Fruit fly (Drosophila melanogaster): ENCODE measurements around the gene CG8924.

CG8924 gene

DNA sequence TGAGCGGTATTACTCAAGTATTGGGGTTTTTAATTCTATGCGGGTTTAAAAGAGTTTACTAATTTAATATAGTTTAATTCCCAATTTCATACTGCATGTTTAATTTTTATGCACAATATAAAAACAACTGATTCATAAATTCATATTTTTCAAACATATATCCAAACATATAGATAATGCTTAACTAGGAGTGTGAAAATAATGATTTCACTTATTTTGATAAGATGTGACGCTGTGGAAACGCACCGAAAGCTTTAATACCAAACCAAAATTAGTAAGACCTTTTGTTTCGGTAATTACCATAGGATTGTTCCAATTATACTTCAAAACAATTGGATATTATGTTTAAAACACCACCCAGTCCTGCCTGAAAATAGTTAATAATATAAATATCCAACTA lies 42.6 kb downstream of the CG8924 start, which contains the start of gene Slc25A46a (continued):
- TF ChIP-seq CG4424 (GFP tag; optimal IDR thresholded peaks at IDR 0.05): no peak
- TF ChIP-seq CG1233 (GFP tag; optimal IDR thresholded peaks at IDR 0.05): no peak
- no peak for TF ChIP-seq Myb (GFP tag; optimal IDR thresholded peaks at IDR 0.05)
- TF ChIP-seq lola (GFP tag; optimal IDR thresholded peaks at IDR 0.05): peak in 1 of 3 experiments; percentile 59
- TF ChIP-seq vvl (GFP tag; IDR thresholded peaks at IDR 0.05): peak; percentile 13; the same call in 1 of the 2 replicates
- peak; percentile 33 for TF ChIP-seq CG9797 (GFP tag; optimal IDR thresholded peaks at IDR 0.05)
- peak; percentile 12 for TF ChIP-seq CG8290 (GFP tag; optimal IDR thresholded peaks at IDR 0.05)
- no peak for TF ChIP-seq CG8290 (tag; optimal IDR thresholded peaks at IDR 0.05)
- TF ChIP-seq dimm (GFP tag; IDR thresholded peaks at IDR 0.05): no peak
- TF ChIP-seq CG12391 (tag; optimal IDR thresholded peaks at IDR 0.05): peak; percentile 37
- no peak for TF ChIP-seq CG6175 (GFP tag; IDR thresholded peaks at IDR 0.05)
- TF ChIP-seq phol (tag; optimal IDR thresholded peaks at IDR 0.05): peak; percentile 37
- no peak for TF ChIP-seq Spps (tag; optimal IDR thresholded peaks at IDR 0.05)
- TF ChIP-seq CG4617 (GFP tag; optimal IDR thresholded peaks at IDR 0.05; ENCODE audit: borderline replicate concordance): peak; percentile 29
- peak; percentile 11 for TF ChIP-seq CG2120 (GFP tag; optimal IDR thresholded peaks at IDR 0.05)
- TF ChIP-seq YL-1 (GFP tag; optimal IDR thresholded peaks at IDR 0.05): no peak
- no peak for TF ChIP-seq prd (optimal IDR thresholded peaks at IDR 0.05)
- TF ChIP-seq prd (GFP tag; IDR thresholded peaks at IDR 0.05): 0 out of 3 replicates have a peak, but pooled peaks have one; percentile 26
- TF ChIP-seq gfzf (GFP tag; optimal IDR thresholded peaks at IDR 0.05): peak; percentile 64
- TF ChIP-seq sens-2 (GFP tag; IDR thresholded peaks at IDR 0.05): no peak
- no peak for TF ChIP-seq gcm (GFP tag; optimal IDR thresholded peaks at IDR 0.05)
- TF ChIP-seq CG3407 (GFP tag; optimal IDR thresholded peaks at IDR 0.05): no peak
- TF ChIP-seq CoRest (tag; optimal IDR thresholded peaks at IDR 0.05): peak; percentile 20
- no peak for TF ChIP-seq so (GFP tag; IDR thresholded peaks at IDR 0.05)
- TF ChIP-seq dysf (GFP tag; IDR thresholded peaks at IDR 0.05): no peak
- no peak for TF ChIP-seq fu2 (GFP tag; optimal IDR thresholded peaks at IDR 0.05)
- no peak for TF ChIP-seq ewg (GFP tag; optimal IDR thresholded peaks at IDR 0.05)
- TF ChIP-seq pzg (GFP tag; optimal IDR thresholded peaks at IDR 0.05): peak; percentile 47
- peak; percentile 41 for TF ChIP-seq MESR4 (GFP tag; optimal IDR thresholded peaks at IDR 0.05)
- TF ChIP-seq nmo (GFP tag; optimal IDR thresholded peaks at IDR 0.05): peak; percentile 19
- peak; percentile 47 for TF ChIP-seq sens (GFP tag)
- TF ChIP-seq CG2712 (tag; optimal IDR thresholded peaks at IDR 0.05): peak; percentile 5
- peak; percentile 21 for TF ChIP-seq D19A (tag; optimal IDR thresholded peaks at IDR 0.05)
- TF ChIP-seq CG6854 (GFP tag; optimal IDR thresholded peaks at IDR 0.05): no peak
- no peak for TF ChIP-seq Xbp1 (GFP tag; optimal IDR thresholded peaks at IDR 0.05)
- TF ChIP-seq maf-S (GFP tag; optimal IDR thresholded peaks at IDR 0.05): no peak
- peak; percentile 93 for TF ChIP-seq CG7357 (GFP tag; IDR thresholded peaks at IDR 0.05)
- TF ChIP-seq CG1024 (GFP tag; IDR thresholded peaks at IDR 0.05): peak; percentile 33; the same call in 1 of the 2 replicates
- peak; percentile 4 for TF ChIP-seq CG18262 (tag; optimal IDR thresholded peaks at IDR 0.05)
- TF ChIP-seq toy (GFP tag; IDR thresholded peaks at IDR 0.05): no peak
- TF ChIP-seq CG6654 (GFP tag; optimal IDR thresholded peaks at IDR 0.05): no peak
- TF ChIP-seq HmgZ (tag; optimal IDR thresholded peaks at IDR 0.05): no peak

DNA sequence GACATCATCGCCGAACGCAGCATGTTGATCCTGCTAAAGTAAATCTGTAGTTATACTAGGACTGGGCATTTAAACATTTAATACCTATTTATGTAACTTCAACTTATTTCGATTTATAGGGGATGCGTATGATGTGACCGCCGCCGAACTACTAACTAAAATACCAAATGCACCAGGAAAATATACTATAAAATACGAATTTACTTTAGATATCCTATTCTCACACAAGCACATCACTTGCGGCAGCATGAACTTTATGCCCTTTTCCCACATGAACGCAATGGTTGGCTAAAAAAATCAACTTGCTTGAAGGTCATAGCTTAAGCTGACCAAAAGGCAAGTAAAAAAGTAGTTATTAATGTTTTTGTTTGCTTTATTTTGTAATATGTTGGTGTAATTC lies 45.8 kb downstream of the CG8924 start, which contains the start of gene ND-20:
Gene ND-20, minus strand, starts transcription at position 155 of the 400 bp plus-strand sequence.
- TF ChIP-seq Ets97D (GFP tag; optimal IDR thresholded peaks at IDR 0.05): peak; percentile 39
- TF ChIP-seq E2f2 (GFP tag; IDR thresholded peaks at IDR 0.05): peak; percentile 28; the same call in 1 of the 2 replicates
- peak; percentile 64 for TF ChIP-seq zen (tag; optimal IDR thresholded peaks at IDR 0.05)
- peak; percentile 13 for TF ChIP-seq gcm (GFP tag; optimal IDR thresholded peaks at IDR 0.05)
- no peak for TF ChIP-seq da (GFP tag; optimal IDR thresholded peaks at IDR 0.05)
- TF ChIP-seq Mad (GFP tag; optimal IDR thresholded peaks at IDR 0.05): peak; percentile 46
- TF ChIP-seq MESR4 (GFP tag; optimal IDR thresholded peaks at IDR 0.05): peak; percentile 66
- TF ChIP-seq Sox102F (GFP tag; optimal IDR thresholded peaks at IDR 0.05): no peak
- TF ChIP-seq PHDP (tag; optimal IDR thresholded peaks at IDR 0.05): peak; percentile 3
- TF ChIP-seq Lhr (GFP tag; optimal IDR thresholded peaks at IDR 0.05): peak; percentile 53
- peak in 1 of 2 experiments; percentile 17 for TF ChIP-seq dpn (GFP tag; optimal IDR thresholded peaks at IDR 0.05)
- peak; percentile 65 for TF ChIP-seq CG12659 (GFP tag; optimal IDR thresholded peaks at IDR 0.05)
- peak; percentile 22 for TF ChIP-seq CG10979 (tag; optimal IDR thresholded peaks at IDR 0.05)
- peak; percentile 12 for TF ChIP-seq CG11723 (GFP tag; optimal IDR thresholded peaks at IDR 0.05)

Data from whole organism, embryonic.